Worm (Caenorhabditis elegans) whole organism, L2 larva: ENCODE results near the gene F17C11.12.

Source experiments
- C34F6.9 ChIP-seq: fragments of 150-350 bp; optimal IDR thresholded peaks from 2 replicates; lab custom pipeline; 2014; ENCODE audit warnings: missing biosample characterization, missing genetic modification characterization
- F13H6.1 ChIP-seq: sonication (generic microtip); optimal IDR thresholded peaks from 2 replicates; lab custom pipeline; 2016; ENCODE audit warnings: missing genetic modification characterization, missing compliant biosample characterization
- R02D3.7 ChIP-seq: fragments of 150-350 bp; optimal IDR thresholded peaks from 2 replicates; lab custom pipeline; 2014; ENCODE audit warnings: missing biosample characterization, missing genetic modification characterization
- alr-1 ChIP-seq: fragments of 150-350 bp; optimal IDR thresholded peaks from 2 replicates; lab custom pipeline; 2014; ENCODE audit warnings: missing biosample characterization, missing genetic modification characterization
- aly-2 ChIP-seq: fragments of 150-350 bp; optimal IDR thresholded peaks from 2 replicates; lab custom pipeline; 2014; ENCODE audit warnings: missing biosample characterization, missing genetic modification characterization
- blmp-1 ChIP-seq: sonication (generic microtip); optimal IDR thresholded peaks from 2 replicates; lab custom pipeline; 2017; ENCODE audit warnings: missing genetic modification characterization, mild to moderate bottlenecking, missing compliant biosample characterization, antibody characterized with exemption, moderate library complexity; ENCODE audit not compliant: insufficient read depth
- ceh-16 ChIP-seq: fragments of 150-350 bp; optimal IDR thresholded peaks from 2 replicates; lab custom pipeline; 2014; ENCODE audit warnings: missing biosample characterization, missing genetic modification characterization
- ceh-82 ChIP-seq: fragments of 150-350 bp; optimal IDR thresholded peaks from 2 replicates; lab custom pipeline; 2014; ENCODE audit warnings: missing biosample characterization, missing genetic modification characterization
- crh-2 ChIP-seq: sonication (generic microtip); optimal IDR thresholded peaks from 2 replicates; lab custom pipeline; 2017; ENCODE audit warnings: missing biosample characterization, missing genetic modification characterization
- dmd-4 ChIP-seq: sonication (generic microtip); optimal IDR thresholded peaks from 2 replicates; lab custom pipeline; 2017; ENCODE audit warnings: missing biosample characterization, missing genetic modification characterization
- egl-27 ChIP-seq: sonication (generic microtip); optimal IDR thresholded peaks from 3 replicates; lab custom pipeline; 2017; ENCODE audit warnings: missing biosample characterization, missing genetic modification reagents, missing genetic modification characterization
- elt-1 ChIP-seq: fragments of 150-350 bp; optimal IDR thresholded peaks from 2 replicates; lab custom pipeline; 2014; ENCODE audit warnings: missing biosample characterization, missing genetic modification characterization
- fos-1 ChIP-seq: fragments of 150-350 bp; optimal IDR thresholded peaks from 2 replicates; lab custom pipeline; 2014; ENCODE audit warnings: missing biosample characterization, missing genetic modification characterization
- gmeb-1 ChIP-seq: fragments of 150-350 bp; optimal IDR thresholded peaks from 2 replicates; lab custom pipeline; 2014; ENCODE audit warnings: missing biosample characterization, missing genetic modification characterization
- lin-11 ChIP-seq: fragments of 150-350 bp; sonication (generic microtip); optimal IDR thresholded peaks from 2 replicates; lab custom pipeline; 2014; ENCODE audit warnings: missing biosample characterization, missing genetic modification characterization, inconsistent platforms, mixed read lengths
- lin-13 ChIP-seq: fragments of 150-350 bp; optimal IDR thresholded peaks from 2 replicates; lab custom pipeline; 2014; ENCODE audit warnings: missing biosample characterization, missing genetic modification reagents, missing genetic modification characterization
- lsy-2 ChIP-seq, 2 experiments: fragments of 150-350 bp in 1 of 2; sonication (generic microtip) in 1 of 2; optimal IDR thresholded peaks; 2 replicates each; lab custom pipeline; 2014 to 2017; ENCODE audit warnings: missing biosample characterization in 2 of 2, missing genetic modification characterization in 2 of 2
- mbf-1 ChIP-seq: sonication (generic microtip); optimal IDR thresholded peaks from 2 replicates; lab custom pipeline; 2017; ENCODE audit warnings: missing biosample characterization, missing genetic modification characterization
- mdl-1 ChIP-seq, 2 experiments: fragments of 150-350 bp in 1 of 2; sonication (generic microtip) in 1 of 2; optimal IDR thresholded peaks; 2 replicates each; lab custom pipeline; 2017; ENCODE audit warnings: missing biosample characterization in 2 of 2, missing genetic modification characterization in 2 of 2
- nhr-10 ChIP-seq: sonication (generic microtip); optimal IDR thresholded peaks from 2 replicates; lab custom pipeline; 2017; ENCODE audit warnings: missing biosample characterization, missing genetic modification characterization
- nhr-11 ChIP-seq: fragments of 150-350 bp; optimal IDR thresholded peaks from 2 replicates; lab custom pipeline; 2014; ENCODE audit warnings: missing biosample characterization, missing genetic modification characterization
- nhr-12 ChIP-seq: fragments of 150-350 bp; optimal IDR thresholded peaks from 2 replicates; lab custom pipeline; 2014; ENCODE audit warnings: missing biosample characterization, missing genetic modification characterization
- nhr-129 ChIP-seq: fragments of 150-350 bp; optimal IDR thresholded peaks from 2 replicates; lab custom pipeline; 2014; ENCODE audit warnings: missing biosample characterization, missing genetic modification characterization
- nhr-21 ChIP-seq: fragments of 150-350 bp; optimal IDR thresholded peaks from 2 replicates; lab custom pipeline; 2014; ENCODE audit warnings: missing biosample characterization, missing genetic modification characterization
- nhr-23 ChIP-seq: fragments of 150-350 bp; optimal IDR thresholded peaks from 2 replicates; lab custom pipeline; 2014; ENCODE audit warnings: missing biosample characterization, missing genetic modification reagents, missing genetic modification characterization
- nhr-237 ChIP-seq: fragments of 150-350 bp; optimal IDR thresholded peaks from 2 replicates; lab custom pipeline; 2014; ENCODE audit warnings: missing biosample characterization, missing genetic modification characterization
- nhr-25 ChIP-seq: fragments of 150-350 bp; sonication (generic microtip); optimal IDR thresholded peaks from 3 replicates; lab custom pipeline; 2014; ENCODE audit warnings: missing biosample characterization, missing genetic modification characterization
- nhr-6 ChIP-seq: fragments of 150-350 bp; optimal IDR thresholded peaks from 2 replicates; lab custom pipeline; 2014; ENCODE audit warnings: missing biosample characterization, missing genetic modification characterization
- nhr-77 ChIP-seq: fragments of 150-350 bp; optimal IDR thresholded peaks from 2 replicates; lab custom pipeline; 2014; ENCODE audit warnings: missing biosample characterization, missing genetic modification characterization
- peb-1 ChIP-seq: fragments of 150-350 bp; optimal IDR thresholded peaks from 2 replicates; lab custom pipeline; 2014; ENCODE audit warnings: missing biosample characterization, missing genetic modification characterization
- sem-4 ChIP-seq: fragments of 150-350 bp; optimal IDR thresholded peaks from 2 replicates; lab custom pipeline; 2014; ENCODE audit warnings: missing biosample characterization, missing genetic modification reagents, missing genetic modification characterization
- skn-1 ChIP-seq: sonication (generic microtip); optimal IDR thresholded peaks from 2 replicates; lab custom pipeline; 2017; ENCODE audit warnings: missing biosample characterization, missing genetic modification characterization
- sma-3 ChIP-seq: sonication (generic microtip); optimal IDR thresholded peaks from 2 replicates; lab custom pipeline; 2016; ENCODE audit warnings: missing genetic modification reagents, missing genetic modification characterization, missing compliant biosample characterization
- sma-9 ChIP-seq, 2 experiments: fragments of 150-350 bp in 1 of 2; sonication (generic microtip) in 1 of 2; optimal IDR thresholded peaks; 2 replicates each; lab custom pipeline; 2014 to 2016; ENCODE audit warnings: missing genetic modification characterization in 2 of 2, mild to moderate bottlenecking in 1 of 2, missing biosample characterization in 1 of 2, missing compliant biosample characterization in 1 of 2, missing genetic modification reagents in 1 of 2, moderate library complexity in 1 of 2
- snpc-4 ChIP-seq: fragments of 150-350 bp; optimal IDR thresholded peaks from 2 replicates; lab custom pipeline; 2014; ENCODE audit warnings: missing biosample characterization, missing genetic modification characterization
- unc-39 ChIP-seq: fragments of 150-350 bp; optimal IDR thresholded peaks from 2 replicates; lab custom pipeline; 2014; ENCODE audit warnings: missing biosample characterization, missing genetic modification characterization
- unc-55 ChIP-seq: fragments of 150-350 bp; sonication (generic microtip); optimal IDR thresholded peaks from 3 replicates; lab custom pipeline; 2014; ENCODE audit warnings: missing biosample characterization, missing genetic modification reagents, missing genetic modification characterization
- unc-62 ChIP-seq: fragments of 150-350 bp; optimal IDR thresholded peaks from 2 replicates; lab custom pipeline; 2014; ENCODE audit warnings: missing biosample characterization, missing genetic modification reagents, missing genetic modification characterization
- ztf-1 ChIP-seq: fragments of 200-800 bp; sonication (Bioruptor generic); conservative IDR thresholded peaks from 2 replicates; pipeline ENCODE4 v1.3.6; 2022; ENCODE audit warnings: missing genetic modification characterization, missing compliant biosample characterization
- ztf-4 ChIP-seq: fragments of 150-350 bp; optimal IDR thresholded peaks from 2 replicates; lab custom pipeline; 2014; ENCODE audit warnings: missing biosample characterization, missing genetic modification characterization

F17C11.12 gene

DNA sequence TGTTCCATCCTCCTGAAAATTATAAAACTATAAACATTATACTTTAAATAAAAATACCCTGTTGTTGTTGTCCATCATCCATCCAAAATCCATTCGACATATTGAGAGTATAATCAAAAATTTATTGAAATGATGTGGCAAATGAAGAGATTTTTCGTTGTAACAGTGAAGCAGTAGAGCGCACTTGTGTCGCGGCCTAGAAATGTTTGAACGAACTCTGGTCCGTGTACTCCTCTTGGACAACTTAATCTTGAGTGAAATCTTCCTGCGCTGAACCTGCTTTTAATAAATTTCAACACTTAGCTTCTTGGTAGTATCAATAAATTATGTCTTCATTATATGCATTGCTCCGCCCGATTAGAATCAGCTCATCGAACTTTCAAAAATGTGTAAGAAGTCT lies 42.1 kb downstream of the F17C11.12 start, which contains the start of the genes F32D8.14 and F32D8.5 (continued):
- TF ChIP-seq mdl-1 (tag; optimal IDR thresholded peaks at IDR 0.05; lab: Kevin White, UChicago) (no peak), nhr-6 (tag; lab: Kevin White, UChicago) (peak; percentile 84), aly-2 (tag; lab: Kevin White, UChicago) (no peak), sem-4 (tag; lab: Kevin White, UChicago) (peak; percentile 74), ztf-1 (GFP tag; lab: Robert Waterston, UW) (no peak), alr-1 (tag; lab: Kevin White, UChicago) (no peak), unc-55 (GFP tag; lab: Kevin White, UChicago) (peak; percentile 88), unc-39 (tag; lab: Kevin White, UChicago) (no peak), nhr-12 (tag; lab: Kevin White, UChicago) (no peak), egl-27 (tag; lab: Kevin White, UChicago) (peak; percentile 2), dmd-4 (no peak), skn-1 (tag; lab: Kevin White, UChicago) (no peak), ceh-82 (tag; lab: Kevin White, UChicago) (peak; percentile 29), ceh-16 (no peak), elt-1 (tag; lab: Kevin White, UChicago) (no peak), crh-2 (peak; percentile 94), blmp-1 (tag; lab: Kevin White, UChicago) (peak; percentile 70), F13H6.1 (tag; lab: Kevin White, UChicago) (peak; percentile 85), peb-1 (tag; lab: Kevin White, UChicago) (no peak), nhr-237 (no peak), nhr-23 (tag; lab: Kevin White, UChicago) (no peak), mbf-1 (tag; lab: Kevin White, UChicago) (no peak)
- TF ChIP-seq, all 48 proteins: peak for 23

DNA sequence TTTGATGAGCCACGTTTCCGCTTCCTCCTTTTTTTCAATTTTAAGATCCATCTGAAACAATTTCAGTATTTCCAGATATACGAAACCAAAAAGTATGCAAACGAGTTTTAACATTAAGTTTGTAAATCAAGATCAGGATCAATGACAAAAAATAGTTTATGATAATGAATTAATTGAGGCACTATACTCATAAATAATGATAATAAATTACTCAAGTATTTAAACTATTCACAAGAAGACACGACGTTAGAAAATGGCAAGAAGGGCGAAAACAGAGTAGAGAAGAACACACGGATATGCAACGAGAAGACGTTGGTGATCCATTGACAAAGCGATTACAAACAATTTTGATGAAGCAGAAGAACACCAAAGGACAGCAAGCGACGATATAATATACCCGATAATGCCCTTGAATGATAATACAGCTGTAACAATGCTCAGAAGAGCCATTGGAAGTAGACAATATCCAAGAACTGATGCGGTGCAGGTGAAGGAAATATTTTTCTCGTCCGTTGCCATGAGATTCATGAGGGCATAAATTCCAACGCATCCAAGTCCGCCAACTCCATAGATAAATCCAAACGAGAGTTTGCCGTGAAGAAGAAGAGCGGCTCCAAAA lies 43.1 kb downstream of the F17C11.12 start, which contains the start of gene F32D8.4:
Gene F32D8.4 (minus strand): TSS at position 51 of the 619 bp plus-strand sequence.
- TF ChIP-seq crh-2, result no peak
- TF ChIP-seq unc-62 (GFP tag; lab: Kevin White, UChicago), result no peak
- TF ChIP-seq lin-11, result no peak
- TF ChIP-seq nhr-129 (tag; lab: Kevin White, UChicago), result no peak
- no peak for TF ChIP-seq lin-13
- TF ChIP-seq alr-1 (tag; lab: Kevin White, UChicago), result no peak
- no peak for TF ChIP-seq F13H6.1 (tag; lab: Kevin White, UChicago)
- no peak for TF ChIP-seq ceh-82 (tag; lab: Kevin White, UChicago)

ce11 chrV:10890980-10891379 lies 45.7 kb downstream of the F17C11.12 start, which contains the start of gene F32D8.12:
TSS of gene F32D8.12 (minus strand) at chrV:10891027.
- TF ChIP-seq sma-9 (GFP tag; optimal IDR thresholded peaks at IDR 0.05; lab: Kevin White, UChicago), result peak; percentile 18
- no peak for TF ChIP-seq sma-9 (tag; optimal IDR thresholded peaks at IDR 0.05; lab: Kevin White, UChicago)
- no peak for TF ChIP-seq nhr-11 (tag; lab: Kevin White, UChicago)
- TF ChIP-seq nhr-10, result no peak
- peak in 1 of 2 experiments; percentile 55 for TF ChIP-seq lsy-2 (tag; optimal IDR thresholded peaks at IDR 0.05; lab: Kevin White, UChicago)
- TF ChIP-seq nhr-21, result peak; percentile 64
- TF ChIP-seq nhr-6 (tag; lab: Kevin White, UChicago), result no peak
- peak; percentile 13 for TF ChIP-seq blmp-1 (tag; lab: Kevin White, UChicago)
- peak; percentile 16 for TF ChIP-seq F13H6.1 (tag; lab: Kevin White, UChicago)
- TF ChIP-seq R02D3.7, result no peak
- TF ChIP-seq nhr-77 (tag; lab: Kevin White, UChicago), result no peak
- TF ChIP-seq skn-1 (tag; lab: Kevin White, UChicago), result no peak
- TF ChIP-seq alr-1 (tag; lab: Kevin White, UChicago), result no peak
- TF ChIP-seq nhr-25 (tag; lab: Kevin White, UChicago), result peak; percentile 42
- no peak for TF ChIP-seq lin-11
- TF ChIP-seq ceh-16, result no peak
- peak; percentile 73 for TF ChIP-seq nhr-129 (tag; lab: Kevin White, UChicago)
- no peak for TF ChIP-seq mdl-1 (tag; optimal IDR thresholded peaks at IDR 0.05; lab: Kevin White, UChicago)
- peak; percentile 61 for TF ChIP-seq fos-1
- no peak for TF ChIP-seq elt-1 (tag; lab: Kevin White, UChicago)
- TF ChIP-seq ztf-4 (tag; lab: Kevin White, UChicago), result no peak
- TF ChIP-seq crh-2, result peak; percentile 34
- peak; percentile 49 for TF ChIP-seq C34F6.9
- TF ChIP-seq gmeb-1 (tag; lab: Kevin White, UChicago), result peak; percentile 51
- peak; percentile 20 for TF ChIP-seq unc-55 (GFP tag; lab: Kevin White, UChicago)
- TF ChIP-seq sma-3 (GFP tag; lab: Kevin White, UChicago), result peak; percentile 6
- TF ChIP-seq nhr-237, result no peak
- TF ChIP-seq snpc-4 (tag; lab: Kevin White, UChicago), result no peak
- TF ChIP-seq, all 48 proteins: peak for 13
